Fruit fly (Drosophila melanogaster) whole organism: ENCODE measurements around the gene Sfp70A4.

Experiments
- CG8478 ChIP-seq: fragments of >200 bp; optimal IDR thresholded peaks from 2 replicates; lab custom pipeline; 2018; ENCODE audit warnings: inconsistent platforms
- Dll ChIP-seq: fragments of >200 bp; optimal IDR thresholded peaks from 2 replicates; lab custom pipeline; 2017
- EcR ChIP-seq, 2 experiments: fragments of >200 bp; optimal IDR thresholded peaks; 2 replicates each; lab custom pipeline; 2017; ENCODE audit warnings: missing biosample characterization in 2 of 2, missing genetic modification characterization in 2 of 2, missing genetic modification reagents in 2 of 2
- pan ChIP-seq: fragments of >200 bp; optimal IDR thresholded peaks from 2 replicates; lab custom pipeline; 2017
- psq ChIP-seq: fragments of >200 bp; optimal IDR thresholded peaks from 2 replicates; lab custom pipeline; 2017
- usp ChIP-seq: fragments of >200 bp; optimal IDR thresholded peaks from 2 replicates; lab custom pipeline; 2017; ENCODE audit warnings: missing biosample characterization, missing genetic modification characterization, mixed read lengths

The Sfp70A4 gene

dm6 chr3L:13267893-13268292, 28.8 kb downstream of the Sfp70A4 start:
- TF ChIP-seq psq (lab: Kevin White, UChicago): no peak
- TF ChIP-seq CG8478: no peak
- TF ChIP-seq usp (GFP tag; lab: Kevin White, UChicago): no peak
- TF ChIP-seq pan (lab: Kevin White, UChicago): no peak
- no peak for TF ChIP-seq EcR (GFP tag; optimal IDR thresholded peaks at IDR 0.05; lab: Kevin White, UChicago)
- no peak for TF ChIP-seq Dll (lab: Kevin White, UChicago)

DNA sequence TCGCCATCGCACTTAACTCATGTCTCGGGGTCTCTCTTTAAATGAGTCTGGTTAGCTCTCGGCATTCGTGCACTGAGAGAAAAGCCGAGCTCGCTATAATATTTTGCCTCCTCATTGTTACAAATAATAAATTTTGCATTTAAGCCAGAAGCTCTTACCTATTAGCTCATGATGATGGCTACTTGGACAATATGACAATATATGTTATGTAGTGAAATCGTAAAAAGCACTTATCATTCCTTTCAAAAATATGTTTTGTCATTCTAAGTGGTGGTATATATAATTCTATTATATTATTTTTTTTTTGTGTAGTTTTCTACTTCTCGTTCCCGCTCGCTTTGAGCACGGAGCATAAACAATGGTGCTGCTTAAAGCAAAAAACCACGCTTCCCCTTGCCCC, 29.4 kb downstream of the Sfp70A4 start:
- TF ChIP-seq CG8478 (no peak), Dll (lab: Kevin White, UChicago) (no peak), EcR (GFP tag; optimal IDR thresholded peaks at IDR 0.05; lab: Kevin White, UChicago) (no peak), usp (GFP tag; lab: Kevin White, UChicago) (no peak), psq (lab: Kevin White, UChicago) (no peak), pan (lab: Kevin White, UChicago) (no peak)

DNA sequence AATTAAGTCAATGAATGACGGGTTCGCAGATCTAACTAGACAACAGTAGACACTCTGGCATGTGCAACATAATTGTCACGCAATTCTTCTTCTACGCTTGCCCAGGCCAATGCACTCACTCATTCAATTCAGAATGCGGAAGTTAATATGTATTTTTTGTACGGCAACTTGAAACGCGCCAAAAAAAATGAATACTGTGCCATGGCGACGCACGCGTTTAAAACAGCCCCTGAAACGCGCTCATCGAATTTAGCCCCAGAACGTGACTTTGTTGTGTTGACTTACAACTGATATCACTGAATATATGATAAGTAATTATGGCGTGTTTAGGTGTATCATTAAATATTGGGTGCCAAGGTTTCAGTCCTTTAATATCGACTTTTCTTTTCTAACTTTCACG, 30.6 kb downstream of the Sfp70A4 start:
- TF ChIP-seq usp (GFP tag; lab: Kevin White, UChicago) (no peak), psq (lab: Kevin White, UChicago) (no peak), CG8478 (no peak), pan (lab: Kevin White, UChicago) (no peak), EcR (GFP tag; optimal IDR thresholded peaks at IDR 0.05; lab: Kevin White, UChicago) (no peak), Dll (lab: Kevin White, UChicago) (no peak)

dm6 chr3L:13263801-13264200, 32.9 kb downstream of the Sfp70A4 start:
- peak; percentile 78 for TF ChIP-seq pan (lab: Kevin White, UChicago)
- TF ChIP-seq CG8478: no peak
- no peak for TF ChIP-seq Dll (lab: Kevin White, UChicago)

- TF ChIP-seq Dll (lab: Kevin White, UChicago): no peak
- no peak for TF ChIP-seq CG8478
- no peak for TF ChIP-seq usp (GFP tag; lab: Kevin White, UChicago)
- no peak for TF ChIP-seq EcR (GFP tag; optimal IDR thresholded peaks at IDR 0.05; lab: Kevin White, UChicago)
- TF ChIP-seq psq (lab: Kevin White, UChicago): no peak
- TF ChIP-seq pan (lab: Kevin White, UChicago): no peak
Measured at dm6 chr3L:13262250-13262649, 34.4 kb downstream of the Sfp70A4 start.

dm6 chr3L:13260718-13261318, 35.8 kb downstream of the Sfp70A4 start:
- TF ChIP-seq psq (lab: Kevin White, UChicago) (no peak), Dll (lab: Kevin White, UChicago) (no peak), pan (lab: Kevin White, UChicago) (no peak), usp (GFP tag; lab: Kevin White, UChicago) (no peak), CG8478 (no peak), EcR (GFP tag; optimal IDR thresholded peaks at IDR 0.05; lab: Kevin White, UChicago) (no peak)

DNA sequence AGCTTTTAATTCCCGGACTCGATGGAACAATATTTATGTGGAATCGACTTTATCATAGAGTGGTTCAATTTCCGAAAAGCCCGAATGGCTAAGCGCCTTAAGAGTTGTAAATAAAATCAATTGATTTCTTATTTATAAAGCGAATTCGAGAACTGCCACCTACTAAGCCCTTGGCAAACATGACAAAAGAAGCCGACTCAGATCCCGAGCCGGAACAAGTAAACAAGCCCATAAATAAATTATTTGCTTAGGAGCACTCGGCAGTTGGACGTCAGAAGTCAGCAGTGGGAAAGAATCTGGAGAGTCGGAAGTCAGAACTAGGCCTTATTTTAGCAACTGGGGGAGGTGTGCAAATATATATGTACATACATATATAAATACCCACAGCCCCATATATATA, 37.0 kb downstream of the Sfp70A4 start:
- TF ChIP-seq Dll (lab: Kevin White, UChicago): no peak

dm6 chr3L:13256159-13256558, 40.5 kb downstream of the Sfp70A4 start:
- TF ChIP-seq psq (lab: Kevin White, UChicago): no peak
- no peak for TF ChIP-seq pan (lab: Kevin White, UChicago)
- no peak for TF ChIP-seq EcR (GFP tag; optimal IDR thresholded peaks at IDR 0.05; lab: Kevin White, UChicago)
- no peak for TF ChIP-seq CG8478
- TF ChIP-seq usp (GFP tag; lab: Kevin White, UChicago): no peak
- TF ChIP-seq Dll (lab: Kevin White, UChicago): no peak

DNA sequence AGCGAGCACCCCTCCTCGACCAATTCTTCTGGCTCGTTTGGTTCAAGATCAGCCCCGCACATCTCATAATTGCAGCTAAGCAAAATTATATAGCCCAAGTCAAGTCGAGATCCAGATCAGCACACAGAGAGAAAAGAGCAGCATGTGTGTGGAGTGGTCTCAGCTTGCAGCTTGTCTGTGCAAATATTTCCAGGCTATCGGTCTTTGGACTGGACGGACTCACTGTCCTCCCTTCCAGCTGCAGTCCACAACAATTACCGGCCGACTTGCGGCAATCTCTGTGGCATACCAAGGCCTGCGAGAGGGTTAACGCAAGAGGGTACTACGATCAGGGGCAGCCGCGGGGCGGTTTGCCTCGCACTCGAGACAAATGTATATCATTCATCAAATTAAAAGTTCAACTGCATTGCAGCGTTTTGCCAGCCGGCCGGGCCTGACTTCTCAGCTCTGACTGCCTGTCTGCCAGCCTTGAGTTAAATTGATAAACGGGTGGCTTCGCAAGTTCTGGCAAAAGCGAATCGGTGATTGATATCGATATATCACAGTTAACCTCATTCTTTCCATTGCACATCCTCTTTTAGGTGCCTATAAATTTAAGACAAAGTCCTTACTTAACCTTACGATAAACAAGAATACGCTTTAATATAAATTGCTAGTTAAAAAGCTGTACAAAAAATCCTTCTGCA, 41.1 kb downstream of the Sfp70A4 start:
- TF ChIP-seq pan (lab: Kevin White, UChicago) (no peak), Dll (lab: Kevin White, UChicago) (peak; percentile 79)

DNA sequence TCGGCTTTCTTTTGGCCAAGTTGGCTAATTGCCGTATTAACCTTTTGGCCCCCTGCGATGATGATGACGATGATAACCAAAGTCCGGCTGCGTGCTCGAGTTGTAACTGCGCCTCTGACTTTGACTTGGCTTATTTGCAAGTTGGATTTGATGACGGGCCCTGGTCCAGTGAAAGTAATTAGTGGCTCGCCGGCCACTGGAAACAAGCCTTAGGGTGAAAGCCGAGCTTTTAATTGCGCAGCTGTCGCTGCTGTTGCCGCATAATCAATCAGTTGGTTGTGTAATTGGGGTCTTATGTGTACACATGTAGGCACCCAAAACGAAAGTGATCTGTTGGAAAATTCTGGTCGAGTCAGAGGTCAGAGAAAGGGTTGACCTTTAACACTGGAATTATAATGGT, 42.4 kb downstream of the Sfp70A4 start:
- TF ChIP-seq pan (lab: Kevin White, UChicago) (no peak), CG8478 (no peak), EcR (GFP tag; optimal IDR thresholded peaks at IDR 0.05; lab: Kevin White, UChicago) (no peak), Dll (lab: Kevin White, UChicago) (no peak), usp (GFP tag; lab: Kevin White, UChicago) (no peak), psq (lab: Kevin White, UChicago) (no peak)

DNA sequence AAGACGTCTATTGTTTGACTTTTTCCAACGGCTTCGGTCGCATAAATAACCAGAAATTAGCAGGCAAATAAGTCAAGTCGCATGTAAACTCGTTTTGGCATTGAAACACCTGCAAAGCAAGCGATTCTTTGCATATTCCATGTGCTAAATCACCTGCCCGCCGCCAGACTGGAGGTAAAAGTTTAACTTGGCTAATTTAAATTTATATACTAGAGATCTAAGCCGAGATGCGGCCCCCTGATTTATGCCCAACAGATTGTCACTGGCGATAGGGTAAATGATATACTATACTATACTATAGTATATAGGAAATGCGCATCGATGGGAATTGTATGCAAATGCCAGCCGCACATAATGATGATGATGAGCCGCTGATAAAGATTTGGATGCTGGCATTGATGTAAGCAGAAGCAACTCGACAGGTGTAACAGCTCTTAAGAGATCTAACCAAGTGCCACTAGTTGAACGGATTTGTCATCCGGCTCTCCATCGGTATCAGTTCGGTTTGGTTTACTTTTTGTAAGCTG, 43.6 kb downstream of the Sfp70A4 start:
- TF ChIP-seq psq (lab: Kevin White, UChicago) (no peak), usp (GFP tag; lab: Kevin White, UChicago) (no peak), pan (lab: Kevin White, UChicago) (no peak), Dll (lab: Kevin White, UChicago) (no peak), EcR (GFP tag; optimal IDR thresholded peaks at IDR 0.05; lab: Kevin White, UChicago) (no peak), CG8478 (no peak)

DNA sequence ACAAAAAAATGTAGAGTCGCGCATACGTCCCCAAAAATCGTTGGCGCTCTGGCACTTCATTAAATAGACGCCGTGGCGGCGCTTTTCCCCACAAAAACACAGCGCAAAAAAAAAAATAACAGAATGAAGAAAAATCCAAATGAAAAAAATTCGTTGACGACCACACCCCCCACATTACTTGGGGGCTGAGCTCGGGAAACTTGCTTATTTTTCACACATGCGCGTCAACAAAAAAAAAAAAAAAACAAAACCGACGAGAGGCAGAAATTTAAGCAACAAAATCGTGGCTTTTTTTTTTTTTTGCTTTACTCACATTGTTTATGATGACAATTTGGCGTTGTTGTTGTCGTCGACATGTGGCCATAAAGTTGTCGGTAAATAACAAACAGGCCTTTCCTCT, 44.9 kb downstream of the Sfp70A4 start:
- TF ChIP-seq pan (lab: Kevin White, UChicago): no peak
